Fruit fly (Drosophila melanogaster): ENCODE data around the gene CG3792.

DNA sequence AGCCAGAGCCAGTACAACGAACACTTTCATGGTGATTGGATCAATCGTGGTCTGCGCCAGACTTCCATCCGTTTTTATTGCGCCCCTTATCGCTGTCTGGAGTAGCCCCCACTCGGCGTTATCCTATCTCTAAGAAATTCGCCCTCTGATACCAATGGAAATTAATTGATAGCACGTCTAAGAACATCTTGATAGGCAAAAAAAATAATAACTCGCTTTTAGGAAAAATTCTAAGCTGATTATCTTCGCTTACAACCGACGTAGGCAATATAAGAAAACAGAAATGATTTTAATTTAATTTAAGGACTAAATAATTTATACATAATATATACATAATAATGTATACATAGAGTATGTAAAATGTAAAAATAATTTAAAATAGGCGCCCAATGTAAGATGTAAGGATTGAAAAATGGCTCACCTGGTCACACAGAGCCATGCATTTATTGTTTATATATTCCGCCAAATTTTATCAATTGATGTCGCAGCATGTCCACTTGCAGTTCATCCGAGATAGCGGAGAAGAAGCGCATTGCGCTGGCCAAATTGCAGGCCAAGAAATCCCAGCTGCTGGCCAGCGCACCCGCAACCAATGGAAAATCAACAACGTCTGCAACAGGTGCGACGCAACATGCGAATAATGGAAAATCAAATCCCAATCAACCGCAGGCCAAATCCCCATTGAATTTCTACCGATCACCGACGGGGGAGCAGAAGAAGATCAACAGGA is 21.9 kb upstream of the CG3792 start, which contains the start of the genes Jon25Bi and Marcal1:
- TF ChIP-seq CG6792 (GFP tag; optimal IDR thresholded peaks at IDR 0.05) (no peak), Lpt (GFP tag; optimal IDR thresholded peaks at IDR 0.05) (no peak), CG8632 (GFP tag; optimal IDR thresholded peaks at IDR 0.05) (no peak), CG15336 (GFP tag; IDR thresholded peaks at IDR 0.05) (no peak), Eip78C (GFP tag) (no peak), net (GFP tag; optimal IDR thresholded peaks at IDR 0.05) (no peak), Sox15 (GFP tag; optimal IDR thresholded peaks at IDR 0.05) (no peak), Eip75B (GFP tag; optimal IDR thresholded peaks at IDR 0.05) (no peak), Gug (GFP tag; IDR thresholded peaks at IDR 0.05) (no peak), CG10669 (GFP tag; optimal IDR thresholded peaks at IDR 0.05) (no peak), CG7368 (GFP tag; optimal IDR thresholded peaks at IDR 0.05) (no peak), OdsH (GFP tag; optimal IDR thresholded peaks at IDR 0.05) (no peak)

All from whole organism, prepupa.